Worm (Caenorhabditis elegans) whole organism, L4 larva: ENCODE results near the gene F54F7.9.

Experiments used
- F10B5.3 ChIP-seq: sonication (generic microtip); optimal IDR thresholded peaks from 2 replicates; lab custom pipeline; 2016; ENCODE audit warnings: mild to moderate bottlenecking, missing genetic modification characterization, missing compliant biosample characterization
- T26A8.4 ChIP-seq: fragments of 200-800 bp; sonication (Bioruptor generic); IDR thresholded peaks from 2 replicates; pipeline ENCODE4 v1.3.6; 2022; ENCODE audit warnings: missing genetic modification characterization, missing compliant biosample characterization
- Y48G9A.11 ChIP-seq: fragments of 200-800 bp; sonication (Bioruptor generic); IDR thresholded peaks from 2 replicates; pipeline ENCODE4 v1.3.6; 2022; ENCODE audit warnings: missing genetic modification reagents, missing genetic modification characterization, missing compliant biosample characterization
- Y5F2A.4 ChIP-seq: fragments of 200-800 bp; sonication (Bioruptor generic); optimal IDR thresholded peaks from 2 replicates; lab custom pipeline; 2018; ENCODE audit warnings: mild to moderate bottlenecking, missing genetic modification characterization, missing compliant biosample characterization
- Y75B8A.6 ChIP-seq: fragments of 200-800 bp; sonication (Bioruptor generic); IDR thresholded peaks from 2 replicates; pipeline ENCODE4 v1.3.6; 2022; ENCODE audit warnings: missing genetic modification reagents, missing genetic modification characterization, missing compliant biosample characterization
- aha-1 ChIP-seq: fragments of 150-350 bp; peaks from one replicate; lab custom pipeline; 2014; ENCODE audit warnings: missing biosample characterization, missing genetic modification characterization
- ama-1 ChIP-seq: fragments of 150-350 bp; optimal IDR thresholded peaks from 2 replicates; lab custom pipeline; 2014; ENCODE audit warnings: inconsistent platforms, mixed read lengths
- ceh-28 ChIP-seq: fragments of 150-350 bp; optimal IDR thresholded peaks from 2 replicates; lab custom pipeline; 2014; ENCODE audit warnings: missing biosample characterization, missing genetic modification reagents, missing genetic modification characterization
- ces-1 ChIP-seq: fragments of 150-350 bp; sonication (generic microtip); optimal IDR thresholded peaks from 4 replicates; lab custom pipeline; 2014; ENCODE audit warnings: missing biosample characterization, missing genetic modification reagents, missing genetic modification characterization
- ctbp-1 ChIP-seq: fragments of 200-800 bp; sonication (Bioruptor generic); IDR thresholded peaks from 2 replicates; pipeline ENCODE4 v1.3.6; 2022; ENCODE audit warnings: missing genetic modification reagents, missing genetic modification characterization, missing compliant biosample characterization
- daf-16 ChIP-seq, 3 experiments: sonication (generic microtip); optimal IDR thresholded peaks; 2 replicates each; lab custom pipeline; 2016 to 2017; ENCODE audit warnings: missing genetic modification characterization in 3 of 3, missing genetic modification reagents in 3 of 3, mild to moderate bottlenecking in 2 of 3, missing compliant biosample characterization in 2 of 3, missing biosample characterization in 1 of 3, moderate library complexity in 1 of 3
- daf-19 ChIP-seq: fragments of 200-800 bp; sonication (Bioruptor generic); conservative IDR thresholded peaks from 2 replicates; pipeline ENCODE4 v1.3.6; 2022; ENCODE audit warnings: missing genetic modification characterization, missing compliant biosample characterization
- dmd-6 ChIP-seq: fragments of 200-800 bp; sonication (Bioruptor generic); IDR thresholded peaks from 2 replicates; pipeline ENCODE4 v1.3.6; 2022; ENCODE audit warnings: missing genetic modification reagents, missing genetic modification characterization, missing compliant biosample characterization
- dmd-9 ChIP-seq: fragments of 200-800 bp; sonication (Bioruptor generic); IDR thresholded peaks from 2 replicates; pipeline ENCODE4 v1.3.6; 2022; ENCODE audit warnings: missing genetic modification reagents, missing genetic modification characterization, missing compliant biosample characterization
- egl-43 ChIP-seq: fragments of 200-800 bp; sonication (Bioruptor generic); IDR thresholded peaks from 2 replicates; pipeline ENCODE4 v1.3.6; 2022; ENCODE audit warnings: missing genetic modification reagents, missing genetic modification characterization, missing compliant biosample characterization
- fkh-10 ChIP-seq: fragments of 150-350 bp; optimal IDR thresholded peaks from 2 replicates; lab custom pipeline; 2014; ENCODE audit warnings: missing biosample characterization, missing genetic modification reagents, missing genetic modification characterization
- hif-1 ChIP-seq, 2 experiments: sonication (generic microtip); optimal IDR thresholded peaks; 2 replicates each; lab custom pipeline; 2016 to 2017; ENCODE audit warnings: missing compliant biosample characterization in 2 of 2, missing genetic modification characterization in 2 of 2, missing genetic modification reagents in 2 of 2, missing genotype in 2 of 2, mild to moderate bottlenecking in 1 of 2
- jun-1 ChIP-seq: fragments of 150-350 bp; optimal IDR thresholded peaks from 2 replicates; lab custom pipeline; 2014; ENCODE audit warnings: missing biosample characterization, missing genetic modification reagents, missing genetic modification characterization
- lin-29 ChIP-seq: fragments of 200-800 bp; sonication (Bioruptor generic); IDR thresholded peaks from 2 replicates; pipeline ENCODE4 v1.3.6; 2022; ENCODE audit warnings: missing genetic modification reagents, missing genetic modification characterization, missing compliant biosample characterization
- lin-38 ChIP-seq: fragments of 200-800 bp; sonication (Bioruptor generic); IDR thresholded peaks from 2 replicates; pipeline ENCODE4 v1.3.6; 2022; ENCODE audit warnings: missing genetic modification reagents, missing genetic modification characterization, missing compliant biosample characterization
- lir-3 ChIP-seq: sonication (generic microtip); optimal IDR thresholded peaks from 2 replicates; lab custom pipeline; 2016; ENCODE audit warnings: mild to moderate bottlenecking, missing genetic modification characterization, missing compliant biosample characterization
- lsy-2 ChIP-seq, 2 experiments: fragments of 150-350 bp in 1 of 2; sonication (generic microtip) in 1 of 2; optimal IDR thresholded peaks; 2 replicates each; lab custom pipeline; 2014 to 2017; ENCODE audit warnings: missing biosample characterization in 2 of 2, missing genetic modification characterization in 2 of 2
- madf-9 ChIP-seq: fragments of 200-800 bp; sonication (Bioruptor generic); conservative IDR thresholded peaks from 2 replicates; pipeline ENCODE4 v1.3.6; 2022; ENCODE audit warnings: missing genetic modification reagents, missing genetic modification characterization, missing compliant biosample characterization
- mdl-1 ChIP-seq, 2 experiments: fragments of 150-350 bp in 1 of 2; sonication (generic microtip) in 1 of 2; optimal IDR thresholded peaks; 2 replicates each; lab custom pipeline; 2014 to 2017; ENCODE audit warnings: missing biosample characterization in 2 of 2, missing genetic modification characterization in 2 of 2
- mep-1 ChIP-seq: fragments of 150-350 bp; sonication (generic microtip); optimal IDR thresholded peaks from 3 replicates; lab custom pipeline; 2014; ENCODE audit warnings: missing biosample characterization, missing genetic modification characterization
- mxl-3 ChIP-seq: fragments of 200-800 bp; sonication (Bioruptor generic); optimal IDR thresholded peaks from 2 replicates; lab custom pipeline; 2018; ENCODE audit warnings: mild to moderate bottlenecking, missing genetic modification characterization, missing compliant biosample characterization
- nhr-102 ChIP-seq: sonication (generic microtip); optimal IDR thresholded peaks from 2 replicates; lab custom pipeline; 2016; ENCODE audit warnings: mild to moderate bottlenecking, missing genetic modification characterization, moderate library complexity, missing compliant biosample characterization
- nhr-28 ChIP-seq: fragments of 150-350 bp; optimal IDR thresholded peaks from 2 replicates; lab custom pipeline; 2014; ENCODE audit warnings: missing biosample characterization, missing genetic modification characterization
- rbr-2 ChIP-seq: sonication (generic microtip); optimal IDR thresholded peaks from 2 replicates; lab custom pipeline; 2016; ENCODE audit warnings: missing genotype, missing genetic modification characterization, missing compliant biosample characterization
- saeg-2 ChIP-seq: fragments of 200-800 bp; sonication (Bioruptor generic); IDR thresholded peaks from 2 replicates; pipeline ENCODE4 v1.3.6; 2022; ENCODE audit warnings: missing genetic modification reagents, missing genetic modification characterization, missing compliant biosample characterization
- set-16 ChIP-seq: fragments of 200-800 bp; sonication (Bioruptor generic); IDR thresholded peaks from 2 replicates; pipeline ENCODE4 v1.3.6; 2022; ENCODE audit warnings: missing genetic modification reagents, missing genetic modification characterization, missing compliant biosample characterization
- snpc-4 ChIP-seq: fragments of 150-350 bp; optimal IDR thresholded peaks from 2 replicates; lab custom pipeline; 2014; ENCODE audit warnings: missing biosample characterization, missing genetic modification characterization
- tag-97 ChIP-seq: fragments of 200-800 bp; sonication (Bioruptor generic); IDR thresholded peaks from 2 replicates; pipeline ENCODE4 v1.3.6; 2022; ENCODE audit warnings: missing genetic modification characterization, missing compliant biosample characterization
- unc-62 ChIP-seq, 3 experiments: fragments of 150-350 bp in 1 of 3; sonication (generic microtip); optimal IDR thresholded peaks in 2 of 3; peaks in 1 of 3; 1 replicate in 1 of 3; 2 replicates in 2 of 3; lab custom pipeline; 2014 to 2017; ENCODE audit warnings: missing biosample characterization in 3 of 3, missing genetic modification characterization in 3 of 3, missing genetic modification reagents in 3 of 3, missing genotype in 1 of 3
- zfp-2 ChIP-seq: sonication (generic microtip); optimal IDR thresholded peaks from 2 replicates; lab custom pipeline; 2016; ENCODE audit warnings: mild to moderate bottlenecking, missing genetic modification characterization, missing compliant biosample characterization
- zfp-3 ChIP-seq: fragments of 200-800 bp; sonication (Bioruptor generic); conservative IDR thresholded peaks from 2 replicates; pipeline ENCODE4 v1.3.6; 2022; ENCODE audit warnings: missing genetic modification reagents, missing genetic modification characterization, missing compliant biosample characterization
- zip-2 ChIP-seq: fragments of 150-350 bp; optimal IDR thresholded peaks from 2 replicates; lab custom pipeline; 2014; ENCODE audit warnings: missing biosample characterization, missing genetic modification characterization

The F54F7.9 gene

DNA sequence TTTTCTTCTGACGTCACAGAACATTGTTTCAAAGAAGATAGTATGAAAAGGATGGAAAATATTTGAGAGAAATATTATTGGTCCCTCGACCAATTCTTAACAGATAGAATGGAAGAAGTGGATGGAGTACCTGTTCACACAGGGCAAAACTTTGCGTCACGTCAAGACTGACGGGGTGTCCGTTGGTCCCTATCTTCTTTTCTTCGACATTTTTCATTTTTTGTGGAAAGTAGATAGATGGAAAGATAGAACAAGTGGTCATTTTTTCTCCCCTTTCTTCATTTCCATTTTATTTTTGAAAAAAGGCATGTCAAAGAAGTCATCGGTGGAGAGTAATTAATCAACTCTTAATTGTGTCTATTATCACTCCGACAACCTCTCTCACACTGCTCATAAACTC is 29.8 kb downstream of the F54F7.9 start:
- TF ChIP-seq lin-29 (no peak), daf-16 (GFP tag; optimal IDR thresholded peaks at IDR 0.05; lab: Kevin White, UChicago) (peak in 1 of 2 experiments; percentile 41), daf-16 (tag; optimal IDR thresholded peaks at IDR 0.05; lab: Kevin White, UChicago) (no peak), mdl-1 (tag; optimal IDR thresholded peaks at IDR 0.05; lab: Kevin White, UChicago) (no peak)

DNA sequence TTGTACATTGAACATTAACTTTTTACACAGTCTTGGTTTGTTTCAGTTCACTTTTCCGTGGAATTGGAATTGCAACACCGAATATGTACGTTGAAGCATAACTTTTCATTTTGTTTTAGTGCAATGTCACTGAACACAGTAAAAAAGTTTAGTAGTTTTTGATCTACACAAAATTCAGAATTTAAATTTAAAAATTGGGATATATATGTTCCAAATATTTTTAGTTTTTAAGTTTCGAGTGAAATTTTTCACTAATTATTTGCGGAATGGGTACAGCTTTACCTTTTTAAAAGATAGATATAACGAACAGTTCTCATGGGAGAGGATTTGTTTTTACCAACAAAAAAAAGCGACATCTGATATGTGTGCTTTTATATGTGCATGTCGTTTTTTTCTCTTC is 31.7 kb downstream of the F54F7.9 start:
- TF ChIP-seq jun-1 (no peak), tag-97 (GFP tag; lab: Robert Waterston, UW) (no peak), Y75B8A.6 (GFP tag; lab: Robert Waterston, UW) (no peak), dmd-6 (no peak), aha-1 (tag; lab: Kevin White, UChicago) (peak; percentile 92), snpc-4 (tag; lab: Kevin White, UChicago) (no peak), Y48G9A.11 (GFP tag; lab: Robert Waterston, UW) (no peak), fkh-10 (no peak), dmd-9 (GFP tag; lab: Robert Waterston, UW) (no peak)

DNA sequence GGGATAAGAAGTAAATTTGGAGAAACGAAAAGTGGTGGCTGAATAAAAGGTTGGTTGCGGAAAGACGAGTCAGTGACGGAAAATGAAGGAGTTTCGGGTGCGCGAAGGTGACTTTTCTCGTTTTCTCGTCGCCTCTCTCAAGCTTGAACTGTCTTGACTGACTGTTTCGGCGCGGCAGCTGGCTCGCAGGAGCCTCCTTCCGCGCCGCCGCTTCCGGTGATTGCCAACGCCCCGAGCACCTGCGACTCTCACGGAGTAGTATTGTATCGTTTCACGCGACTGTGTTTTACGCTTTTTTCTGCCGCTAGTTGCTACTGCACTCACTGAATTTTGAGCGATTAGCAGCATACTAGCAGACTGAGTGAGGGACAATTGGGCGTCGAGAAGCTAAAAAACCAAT is 33.9 kb downstream of the F54F7.9 start, which contains the start of gene C34E11.2:
TSS of gene C34E11.2 (minus strand) at position 84 of the 400 bp plus-strand sequence.
- no peak for TF ChIP-seq dmd-9 (GFP tag; lab: Robert Waterston, UW)
- TF ChIP-seq jun-1, result no peak
- no peak for TF ChIP-seq ces-1 (GFP tag; lab: Kevin White, UChicago)
- no peak for TF ChIP-seq nhr-102
- peak; percentile 87 for TF ChIP-seq set-16 (GFP tag; lab: Robert Waterston, UW)
- TF ChIP-seq egl-43 (GFP tag; lab: Robert Waterston, UW), result 0 out of 2 replicates have a peak, but pooled peaks have one; percentile 44

DNA sequence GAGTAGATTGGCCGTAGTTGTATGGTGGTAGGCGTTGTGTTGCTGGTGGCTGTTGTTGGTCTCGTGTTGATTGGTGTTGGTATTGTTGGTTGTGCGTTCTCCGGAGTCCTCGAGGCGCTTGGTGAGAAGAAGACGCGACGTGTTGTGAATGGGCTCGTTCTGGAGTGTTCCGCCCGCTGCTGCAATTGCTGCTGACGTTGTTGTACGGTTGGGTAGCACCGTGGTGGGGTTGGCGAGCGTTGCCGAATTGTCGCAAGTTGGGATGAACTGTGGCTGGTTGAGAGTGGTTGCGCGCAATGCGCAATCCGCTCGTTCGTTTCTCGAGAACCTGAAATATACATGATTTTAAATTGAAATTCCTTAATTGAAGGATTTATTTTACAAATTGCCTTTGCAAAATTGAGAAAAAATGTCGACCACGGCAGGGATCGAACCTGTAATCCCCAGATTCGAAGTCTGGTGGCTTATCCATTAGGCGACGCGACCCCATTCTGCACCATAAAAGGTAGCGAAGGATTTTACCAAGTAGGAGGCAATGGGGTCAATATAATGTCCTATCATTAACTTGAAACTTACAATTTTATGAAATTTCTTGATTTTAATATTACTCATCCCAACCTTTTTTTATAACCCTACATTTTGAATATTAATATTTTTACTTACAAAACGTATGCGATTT is 42.2 kb downstream of the F54F7.9 start:
- TF ChIP-seq tag-97 (GFP tag; lab: Robert Waterston, UW), result no peak
- TF ChIP-seq set-16 (GFP tag; lab: Robert Waterston, UW), result peak; percentile 53
- TF ChIP-seq egl-43 (GFP tag; lab: Robert Waterston, UW), result 0 out of 2 replicates have a peak, but pooled peaks have one; percentile 26
- TF ChIP-seq unc-62 (GFP tag; optimal IDR thresholded peaks at IDR 0.05 in 1 of 2; lab: Kevin White, UChicago), result peak in 1 of 2 experiments; percentile 79
- TF ChIP-seq unc-62 (tag; optimal IDR thresholded peaks at IDR 0.05; lab: Kevin White, UChicago), result no peak
- no peak for TF ChIP-seq lsy-2 (tag; optimal IDR thresholded peaks at IDR 0.05; lab: Kevin White, UChicago)
- no peak for TF ChIP-seq mxl-3 (GFP tag; lab: Kevin White, UChicago)
- TF ChIP-seq ama-1 (lab: Kevin White, UChicago), result no peak

DNA sequence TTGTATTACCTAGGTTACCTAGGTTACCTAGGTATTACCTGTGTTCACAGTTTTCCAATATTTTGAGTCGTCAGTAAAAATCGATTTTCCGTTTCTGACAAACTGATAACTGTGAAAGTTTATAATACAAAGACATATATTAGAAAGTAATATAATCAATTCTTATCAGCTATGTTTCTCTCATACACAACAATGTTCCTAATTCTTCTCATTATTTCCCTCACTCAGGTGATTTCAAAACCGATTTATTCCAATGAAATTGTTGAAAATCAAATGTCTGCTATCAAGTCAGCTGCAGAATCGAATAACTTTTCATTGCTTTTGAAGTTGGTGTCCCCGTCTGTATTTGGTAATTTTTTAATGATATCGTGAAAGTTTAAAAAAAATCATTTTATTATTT is 44.5 kb downstream of the F54F7.9 start, which contains the start of gene C34E11.4:
TSS of gene C34E11.4 (plus strand) at position 154 of the 400 bp plus-strand sequence.
- TF ChIP-seq nhr-28 (tag; lab: Kevin White, UChicago) (peak; percentile 6), daf-16 (GFP tag; optimal IDR thresholded peaks at IDR 0.05; lab: Kevin White, UChicago) (no peak), daf-16 (tag; optimal IDR thresholded peaks at IDR 0.05; lab: Kevin White, UChicago) (peak; percentile 55), daf-19 (no peak), unc-62 (GFP tag; optimal IDR thresholded peaks at IDR 0.05 in 1 of 2; lab: Kevin White, UChicago) (no peak), unc-62 (tag; optimal IDR thresholded peaks at IDR 0.05; lab: Kevin White, UChicago) (no peak)

DNA sequence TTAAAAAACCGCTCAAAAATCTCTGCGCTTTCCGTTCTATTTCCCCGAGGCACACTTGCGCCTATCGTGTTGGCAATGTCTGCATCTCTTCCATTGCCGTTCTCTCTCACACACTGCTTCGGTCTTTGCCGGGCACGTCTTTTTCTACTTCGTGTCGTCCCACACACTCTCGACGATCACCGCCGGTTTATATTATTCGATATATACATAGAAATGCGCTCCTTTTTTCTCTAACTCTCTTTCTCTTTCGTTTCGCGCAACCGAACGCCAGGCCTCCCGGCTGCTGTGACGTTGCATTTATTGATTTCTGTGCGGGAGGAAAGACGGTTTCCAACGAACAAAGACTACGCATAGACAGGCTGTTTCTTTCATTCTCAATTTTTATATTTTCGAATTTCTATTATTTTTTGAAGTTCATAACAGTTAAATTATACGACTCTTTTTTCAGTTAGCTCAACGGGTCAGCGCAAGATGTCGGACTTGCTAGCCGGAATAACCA is 50.4 kb downstream of the F54F7.9 start, which contains the start of gene rsd-3:
TSS of gene rsd-3 (plus strand) at position 449 of the 499 bp plus-strand sequence.
- TF ChIP-seq zfp-3 (GFP tag; lab: Robert Waterston, UW) (no peak), hif-1 (tag; optimal IDR thresholded peaks at IDR 0.05; lab: Kevin White, UChicago) (peak in 1 of 2 experiments; percentile 29), F10B5.3 (tag; lab: Kevin White, UChicago) (no peak), T26A8.4 (GFP tag; lab: Robert Waterston, UW) (0 out of 2 replicates have a peak, but pooled peaks have one; percentile 23), aha-1 (tag; lab: Kevin White, UChicago) (peak; percentile 95), mep-1 (tag; lab: Kevin White, UChicago) (peak; percentile 82), Y75B8A.6 (GFP tag; lab: Robert Waterston, UW) (no peak), rbr-2 (tag; lab: Kevin White, UChicago) (peak; percentile 71), ctbp-1 (GFP tag; lab: Robert Waterston, UW) (peak; percentile 52; the same call in 1 of the 2 replicates), saeg-2 (GFP tag; lab: Robert Waterston, UW) (no peak), jun-1 (no peak), Y5F2A.4 (GFP tag; lab: Kevin White, UChicago) (no peak), dmd-6 (peak; percentile 50), zip-2 (tag; lab: Kevin White, UChicago) (no peak), madf-9 (GFP tag; lab: Robert Waterston, UW) (no peak), nhr-102 (peak; percentile 30), lin-38 (0 out of 2 replicates have a peak, but pooled peaks have one; percentile 24), lir-3 (tag; lab: Kevin White, UChicago) (no peak), zfp-2 (tag; lab: Kevin White, UChicago) (no peak), ceh-28 (peak; percentile 8)
